Worm (Caenorhabditis elegans) whole organism, late embryonic: ENCODE results near the gene srr-10.

ENCODE experiments used
- C38D4.7 ChIP-seq: fragments of 200-800 bp; sonication (Bioruptor generic); optimal IDR thresholded peaks from 2 replicates; lab custom pipeline; 2018; ENCODE audit warnings: mild to moderate bottlenecking, missing genetic modification characterization, moderate library complexity, missing compliant biosample characterization
- T23F11.4 ChIP-seq: fragments of 200-800 bp; sonication (Bioruptor generic); optimal IDR thresholded peaks from 2 replicates; lab custom pipeline; 2018; ENCODE audit warnings: mild to moderate bottlenecking, missing genetic modification characterization, missing compliant biosample characterization
- Y22D7AL.16 ChIP-seq: sonication (generic microtip); optimal IDR thresholded peaks from 2 replicates; lab custom pipeline; 2016; ENCODE audit warnings: missing genetic modification characterization, missing compliant biosample characterization
- ama-1 ChIP-seq: fragments of 150-350 bp; optimal IDR thresholded peaks from 2 replicates; lab custom pipeline; 2014
- dve-1 ChIP-seq: sonication (generic microtip); optimal IDR thresholded peaks from 2 replicates; lab custom pipeline; 2017; ENCODE audit warnings: antibody characterized with exemption, mild to moderate bottlenecking, missing genetic modification characterization, missing compliant biosample characterization
- elt-2 ChIP-seq: sonication (generic microtip); optimal IDR thresholded peaks from 2 replicates; lab custom pipeline; 2016; ENCODE audit warnings: missing genetic modification reagents, missing genetic modification characterization, missing compliant biosample characterization
- gmeb-2 ChIP-seq: sonication (generic microtip); optimal IDR thresholded peaks from 2 replicates; lab custom pipeline; 2016; ENCODE audit warnings: missing genetic modification characterization, inconsistent platforms, missing compliant biosample characterization
- lim-6 ChIP-seq: sonication (generic microtip); optimal IDR thresholded peaks from 2 replicates; lab custom pipeline; 2016; ENCODE audit warnings: missing genetic modification characterization, missing compliant biosample characterization
- nhr-11 ChIP-seq: fragments of 150-350 bp; optimal IDR thresholded peaks from 2 replicates; lab custom pipeline; 2014; ENCODE audit warnings: missing biosample characterization, missing genetic modification characterization
- pag-3 ChIP-seq: sonication (generic microtip); optimal IDR thresholded peaks from 2 replicates; lab custom pipeline; 2016; ENCODE audit warnings: missing compliant biosample characterization, missing genetic modification characterization, borderline replicate concordance
- pax-1 ChIP-seq: fragments of 150-350 bp; optimal IDR thresholded peaks from 2 replicates; lab custom pipeline; 2014; ENCODE audit warnings: missing biosample characterization, missing genetic modification characterization
- unc-3 ChIP-seq, 2 experiments: fragments of 200-800 bp in 1 of 2; sonication (Bioruptor generic) in 1 of 2; sonication (generic microtip) in 1 of 2; conservative IDR thresholded peaks in 1 of 2; optimal IDR thresholded peaks in 1 of 2; 2 replicates each; pipeline versions ENCODE4 v1.3.6 to Lab custom; 2016 to 2022; ENCODE audit warnings: missing compliant biosample characterization in 2 of 2, missing genetic modification characterization in 2 of 2, missing genetic modification reagents in 1 of 2
- unc-86 ChIP-seq: sonication (generic microtip); optimal IDR thresholded peaks from 2 replicates; lab custom pipeline; 2016; ENCODE audit warnings: missing genetic modification characterization, missing compliant biosample characterization
- ztf-16 ChIP-seq: sonication (generic microtip); optimal IDR thresholded peaks from 2 replicates; lab custom pipeline; 2017; ENCODE audit warnings: missing genetic modification characterization, missing compliant biosample characterization

DNA sequence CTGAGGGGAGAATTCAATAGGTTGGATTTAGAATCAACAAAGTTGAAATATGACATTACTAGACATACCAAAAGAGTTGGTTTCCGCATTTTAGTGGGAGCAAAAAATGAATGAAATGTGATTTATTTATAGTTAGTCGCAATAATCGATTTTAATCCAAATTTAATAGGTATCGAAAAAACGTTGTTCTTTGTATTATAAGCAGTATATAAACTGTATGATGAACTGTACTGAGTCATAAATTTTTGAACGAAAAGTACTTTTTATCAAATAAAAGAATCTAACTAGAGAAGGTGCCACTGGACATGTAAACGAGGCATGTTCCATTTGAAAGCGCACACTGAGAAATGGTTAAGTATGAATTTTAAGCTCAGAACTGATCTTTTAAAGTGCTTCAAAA is 45.5 kb upstream of the srr-10 start, which contains the start of gene C12D5.9:
- TF ChIP-seq unc-3 (GFP tag; conservative IDR thresholded peaks at IDR 0.05; lab: Robert Waterston, UW): no peak
- no peak for TF ChIP-seq unc-3 (tag; optimal IDR thresholded peaks at IDR 0.05; lab: Kevin White, UChicago)
- TF ChIP-seq nhr-11: no peak
- TF ChIP-seq ama-1 (lab: Kevin White, UChicago): no peak
- no peak for TF ChIP-seq pax-1
- TF ChIP-seq elt-2 (tag; lab: Kevin White, UChicago): no peak
- no peak for TF ChIP-seq dve-1 (tag; lab: Kevin White, UChicago)
- no peak for TF ChIP-seq C38D4.7 (GFP tag; lab: Kevin White, UChicago)
- no peak for TF ChIP-seq T23F11.4 (GFP tag; lab: Kevin White, UChicago)
- no peak for TF ChIP-seq lim-6
- TF ChIP-seq gmeb-2: no peak
- no peak for TF ChIP-seq ztf-16 (tag; lab: Kevin White, UChicago)
- no peak for TF ChIP-seq Y22D7AL.16 (tag; lab: Kevin White, UChicago)
- TF ChIP-seq pag-3: no peak
- no peak for TF ChIP-seq unc-86 (tag; lab: Kevin White, UChicago)
